Fruit fly (Drosophila melanogaster) whole organism, embryonic: ENCODE data around the gene CG13613.

ENCODE experiments used
- Abd-B ChIP-seq: fragments of 200-800 bp; sonication (Bioruptor generic); optimal IDR thresholded peaks from 2 replicates; lab custom pipeline; 2018; ENCODE audit warnings: missing biosample characterization, mild to moderate bottlenecking, missing genetic modification characterization, moderate library complexity
- Blimp-1 ChIP-seq: fragments of 200-800 bp; sonication (Bioruptor generic); optimal IDR thresholded peaks from 3 replicates; lab custom pipeline; 2018; ENCODE audit warnings: missing biosample characterization, missing genetic modification characterization, mild to moderate bottlenecking, moderate library complexity, missing genetic modification reagents
- CG31224 ChIP-seq: fragments of 200-800 bp; sonication (Bioruptor generic); IDR thresholded peaks from 2 replicates; pipeline ENCODE4 v1.3.6; 2022; ENCODE audit warnings: missing biosample characterization, missing genetic modification characterization
- CG3281 ChIP-seq: fragments of 200-800 bp; sonication (Bioruptor generic); optimal IDR thresholded peaks from 3 replicates; lab custom pipeline; 2017; ENCODE audit warnings: missing biosample characterization, mild to moderate bottlenecking, missing genetic modification characterization
- Dad ChIP-seq: fragments of 200-800 bp; sonication (Bioruptor generic); optimal IDR thresholded peaks from 3 replicates; lab custom pipeline; 2016; ENCODE audit warnings: missing biosample characterization, missing genetic modification characterization
- ERR ChIP-seq: fragments of 200-800 bp; sonication (Bioruptor generic); optimal IDR thresholded peaks from 2 replicates; lab custom pipeline; 2016; ENCODE audit warnings: missing biosample characterization, missing genetic modification characterization
- danr ChIP-seq: fragments of 200-800 bp; sonication (Bioruptor generic); IDR thresholded peaks from 2 replicates; pipeline ENCODE4 v1.3.6; 2022; ENCODE audit warnings: missing biosample characterization, missing genetic modification characterization
- dmrt11E ChIP-seq: fragments of 200-800 bp; sonication (Bioruptor generic); optimal IDR thresholded peaks from 3 replicates; lab custom pipeline; 2018; ENCODE audit warnings: missing biosample characterization, mild to moderate bottlenecking, missing genetic modification characterization, moderate library complexity
- gsb-n ChIP-seq: fragments of 200-800 bp; sonication (Bioruptor generic); optimal IDR thresholded peaks from 3 replicates; lab custom pipeline; 2018; ENCODE audit warnings: missing biosample characterization, mild to moderate bottlenecking, missing genetic modification characterization
- jumu ChIP-seq: fragments of 200-800 bp; sonication (Bioruptor generic); optimal IDR thresholded peaks from 3 replicates; lab custom pipeline; 2016; ENCODE audit warnings: missing biosample characterization, missing genetic modification characterization
- psq ChIP-seq: fragments of 200-800 bp; sonication (Bioruptor generic); optimal IDR thresholded peaks from 2 replicates; lab custom pipeline; 2017; ENCODE audit warnings: missing biosample characterization, missing genetic modification characterization

DNA sequence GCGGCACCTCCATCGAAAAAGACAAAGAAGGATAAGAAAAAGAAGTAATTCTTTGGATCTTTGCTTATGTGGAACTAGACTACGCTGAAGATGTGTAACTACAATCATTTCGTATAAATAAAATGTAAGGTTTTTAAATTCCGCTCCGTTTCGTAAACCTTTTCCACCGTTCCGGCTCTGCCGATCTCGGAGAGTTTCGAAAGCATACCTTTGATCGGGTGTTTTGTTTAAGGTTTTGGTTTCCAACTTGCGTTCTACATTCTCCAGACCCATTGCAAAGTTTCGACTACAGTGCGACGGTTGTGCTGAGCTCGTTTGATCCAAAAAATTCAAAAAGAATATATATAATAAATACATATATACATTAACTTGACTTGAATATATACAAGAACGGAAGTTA is 28.7 kb upstream of the CG13613 start, which contains the start of gene CG6432:
- no peak for TF ChIP-seq CG31224 (GFP tag; lab: Robert Waterston, UW)
- no peak for TF ChIP-seq gsb-n (tag; lab: Kevin White, UChicago)
- no peak for TF ChIP-seq Abd-B
- TF ChIP-seq ERR, result no peak
- TF ChIP-seq Dad (GFP tag; lab: Kevin White, UChicago), result no peak
- TF ChIP-seq danr, result no peak
- TF ChIP-seq CG3281 (GFP tag; lab: Kevin White, UChicago), result no peak
- no peak for TF ChIP-seq Blimp-1
- TF ChIP-seq jumu, result no peak
- no peak for TF ChIP-seq dmrt11E (tag; lab: Kevin White, UChicago)
- no peak for TF ChIP-seq psq (GFP tag; lab: Kevin White, UChicago)
